Worm (Caenorhabditis elegans) whole organism, L4 larva: ENCODE data around the gene ZK1307.4.

ENCODE experiments used
- D1046.2 ChIP-seq: fragments of 200-800 bp; sonication (Bioruptor generic); IDR thresholded peaks from 2 replicates; pipeline ENCODE4 v1.3.6; 2022; ENCODE audit warnings: missing genetic modification characterization, missing compliant biosample characterization
- R02D3.7 ChIP-seq: fragments of 150-350 bp; sonication (generic microtip); optimal IDR thresholded peaks from 3 replicates; lab custom pipeline; 2014; ENCODE audit warnings: missing biosample characterization, missing genetic modification characterization
- T20F7.1 ChIP-seq: fragments of 200-800 bp; sonication (Bioruptor generic); optimal IDR thresholded peaks from 2 replicates; lab custom pipeline; 2018; ENCODE audit warnings: mild to moderate bottlenecking, missing genetic modification characterization, missing compliant biosample characterization
- T26A8.4 ChIP-seq: fragments of 200-800 bp; sonication (Bioruptor generic); IDR thresholded peaks from 2 replicates; pipeline ENCODE4 v1.3.6; 2022; ENCODE audit warnings: missing genetic modification characterization, missing compliant biosample characterization
- Y105C5A.15 ChIP-seq: fragments of 200-800 bp; sonication (Bioruptor generic); IDR thresholded peaks from 2 replicates; pipeline ENCODE4 v1.3.6; 2022; ENCODE audit warnings: missing genetic modification characterization, missing compliant biosample characterization
- ZK337.2 ChIP-seq: fragments of 200-800 bp; sonication (Bioruptor generic); IDR thresholded peaks from 2 replicates; pipeline ENCODE4 v1.3.6; 2022; ENCODE audit warnings: missing genetic modification reagents, missing genetic modification characterization, missing compliant biosample characterization
- aha-1 ChIP-seq: fragments of 150-350 bp; peaks from one replicate; lab custom pipeline; 2014; ENCODE audit warnings: missing biosample characterization, missing genetic modification characterization
- aly-2 ChIP-seq: sonication (generic microtip); optimal IDR thresholded peaks from 2 replicates; lab custom pipeline; 2018; ENCODE audit warnings: missing biosample characterization, missing genetic modification characterization
- ceh-28 ChIP-seq: fragments of 150-350 bp; optimal IDR thresholded peaks from 2 replicates; lab custom pipeline; 2014; ENCODE audit warnings: missing biosample characterization, missing genetic modification reagents, missing genetic modification characterization
- ceh-32 ChIP-seq: sonication (generic microtip); optimal IDR thresholded peaks from 2 replicates; lab custom pipeline; 2016; ENCODE audit warnings: mild to moderate bottlenecking, missing genetic modification characterization, missing compliant biosample characterization; ENCODE audit not compliant: poor library complexity
- ceh-44 ChIP-seq: fragments of 200-800 bp; sonication (Bioruptor generic); IDR thresholded peaks from 2 replicates; pipeline ENCODE4 v1.3.6; 2022; ENCODE audit warnings: missing genetic modification reagents, missing genetic modification characterization, missing compliant biosample characterization
- ceh-62 ChIP-seq: sonication (generic microtip); optimal IDR thresholded peaks from 2 replicates; lab custom pipeline; 2017; ENCODE audit warnings: missing biosample characterization, missing genetic modification characterization
- ces-1 ChIP-seq: fragments of 150-350 bp; sonication (generic microtip); optimal IDR thresholded peaks from 4 replicates; lab custom pipeline; 2014; ENCODE audit warnings: missing biosample characterization, missing genetic modification reagents, missing genetic modification characterization
- cey-2 ChIP-seq: sonication (generic microtip); optimal IDR thresholded peaks from 3 replicates; lab custom pipeline; 2017; ENCODE audit warnings: missing genetic modification characterization, mild to moderate bottlenecking, missing compliant biosample characterization, antibody characterized with exemption, borderline replicate concordance; ENCODE audit not compliant: insufficient read depth
- daf-12 ChIP-seq: fragments of 150-350 bp; optimal IDR thresholded peaks from 2 replicates; lab custom pipeline; 2014; ENCODE audit warnings: missing biosample characterization, missing genetic modification reagents, missing genetic modification characterization
- daf-16 ChIP-seq, 3 experiments: sonication (generic microtip); optimal IDR thresholded peaks; 2 replicates each; lab custom pipeline; 2016 to 2017; ENCODE audit warnings: missing genetic modification characterization in 3 of 3, missing genetic modification reagents in 3 of 3, mild to moderate bottlenecking in 2 of 3, missing compliant biosample characterization in 2 of 3, missing biosample characterization in 1 of 3, moderate library complexity in 1 of 3
- daf-19 ChIP-seq: fragments of 200-800 bp; sonication (Bioruptor generic); conservative IDR thresholded peaks from 2 replicates; pipeline ENCODE4 v1.3.6; 2022; ENCODE audit warnings: missing genetic modification characterization, missing compliant biosample characterization
- dmd-8 ChIP-seq: fragments of 200-800 bp; sonication (Bioruptor generic); IDR thresholded peaks from 2 replicates; pipeline ENCODE4 v1.3.6; 2022; ENCODE audit warnings: missing genetic modification characterization, missing compliant biosample characterization
- dpl-1 ChIP-seq: fragments of 150-350 bp; optimal IDR thresholded peaks from 2 replicates; lab custom pipeline; 2014; ENCODE audit warnings: missing biosample characterization, missing genetic modification reagents, missing genetic modification characterization
- egl-43 ChIP-seq: fragments of 200-800 bp; sonication (Bioruptor generic); IDR thresholded peaks from 2 replicates; pipeline ENCODE4 v1.3.6; 2022; ENCODE audit warnings: missing genetic modification reagents, missing genetic modification characterization, missing compliant biosample characterization
- gei-8 ChIP-seq: fragments of 200-800 bp; sonication (Bioruptor generic); optimal IDR thresholded peaks from 2 replicates; lab custom pipeline; 2018; ENCODE audit warnings: mild to moderate bottlenecking, missing genetic modification characterization, missing compliant biosample characterization
- hlh-11 ChIP-seq: fragments of 200-800 bp; sonication (Bioruptor generic); optimal IDR thresholded peaks from 2 replicates; lab custom pipeline; 2018; ENCODE audit warnings: mild to moderate bottlenecking, missing genetic modification characterization, missing compliant biosample characterization
- hlh-30 ChIP-seq: sonication (generic microtip); optimal IDR thresholded peaks from 2 replicates; lab custom pipeline; 2017; ENCODE audit warnings: antibody characterized with exemption, mild to moderate bottlenecking, missing genetic modification characterization, missing compliant biosample characterization; ENCODE audit not compliant: insufficient read depth
- lim-7 ChIP-seq: fragments of 200-800 bp; sonication (Bioruptor generic); IDR thresholded peaks from 2 replicates; pipeline ENCODE4 v1.3.6; 2022; ENCODE audit warnings: missing genetic modification characterization, missing compliant biosample characterization
- lin-1 ChIP-seq: fragments of 200-800 bp; sonication (Bioruptor generic); IDR thresholded peaks from 2 replicates; pipeline ENCODE4 v1.3.6; 2022; ENCODE audit warnings: missing genetic modification reagents, missing genetic modification characterization, missing compliant biosample characterization
- lin-13 ChIP-seq: fragments of 150-350 bp; optimal IDR thresholded peaks from 2 replicates; lab custom pipeline; 2014; ENCODE audit warnings: missing biosample characterization, missing genetic modification reagents, missing genetic modification characterization
- lin-29 ChIP-seq: fragments of 200-800 bp; sonication (Bioruptor generic); IDR thresholded peaks from 2 replicates; pipeline ENCODE4 v1.3.6; 2022; ENCODE audit warnings: missing genetic modification reagents, missing genetic modification characterization, missing compliant biosample characterization
- lin-39 ChIP-seq: fragments of 150-350 bp; optimal IDR thresholded peaks from 2 replicates; lab custom pipeline; 2014; ENCODE audit warnings: missing biosample characterization, missing genetic modification reagents, missing genetic modification characterization
- lsy-2 ChIP-seq, 2 experiments: fragments of 150-350 bp in 1 of 2; sonication (generic microtip) in 1 of 2; optimal IDR thresholded peaks; 2 replicates each; lab custom pipeline; 2014 to 2017; ENCODE audit warnings: missing biosample characterization in 2 of 2, missing genetic modification characterization in 2 of 2
- mep-1 ChIP-seq: fragments of 150-350 bp; sonication (generic microtip); optimal IDR thresholded peaks from 3 replicates; lab custom pipeline; 2014; ENCODE audit warnings: missing biosample characterization, missing genetic modification characterization
- mxl-3 ChIP-seq: fragments of 200-800 bp; sonication (Bioruptor generic); optimal IDR thresholded peaks from 2 replicates; lab custom pipeline; 2018; ENCODE audit warnings: mild to moderate bottlenecking, missing genetic modification characterization, missing compliant biosample characterization
- nhr-10 ChIP-seq: fragments of 150-350 bp; optimal IDR thresholded peaks from 2 replicates; lab custom pipeline; 2014; ENCODE audit warnings: missing biosample characterization, missing genetic modification characterization
- nhr-11 ChIP-seq: fragments of 150-350 bp; optimal IDR thresholded peaks from 2 replicates; lab custom pipeline; 2014; ENCODE audit warnings: missing biosample characterization, missing genetic modification characterization
- nhr-111 ChIP-seq: fragments of 200-800 bp; sonication (Bioruptor generic); optimal IDR thresholded peaks from 2 replicates; lab custom pipeline; 2018; ENCODE audit warnings: mild to moderate bottlenecking, missing genetic modification characterization, missing compliant biosample characterization
- nhr-237 ChIP-seq: sonication (generic microtip); optimal IDR thresholded peaks from 2 replicates; lab custom pipeline; 2017; ENCODE audit warnings: missing biosample characterization, missing genetic modification characterization
- nhr-6 ChIP-seq: fragments of 150-350 bp; optimal IDR thresholded peaks from 2 replicates; lab custom pipeline; 2014; ENCODE audit warnings: missing biosample characterization, missing genetic modification characterization
- nhr-76 ChIP-seq: fragments of 150-350 bp; optimal IDR thresholded peaks from 2 replicates; lab custom pipeline; 2014; ENCODE audit warnings: missing biosample characterization, missing genetic modification characterization
- pqm-1 ChIP-seq: sonication (generic microtip); optimal IDR thresholded peaks from 2 replicates; lab custom pipeline; 2017; ENCODE audit warnings: missing biosample characterization, missing genetic modification characterization
- sdz-12 ChIP-seq: fragments of 200-800 bp; sonication (Bioruptor generic); optimal IDR thresholded peaks from 2 replicates; lab custom pipeline; 2018; ENCODE audit warnings: mild to moderate bottlenecking, missing genetic modification characterization, missing compliant biosample characterization
- unc-130 ChIP-seq: sonication (generic microtip); optimal IDR thresholded peaks from 2 replicates; lab custom pipeline; 2016; ENCODE audit warnings: missing genetic modification reagents, missing genetic modification characterization, missing compliant biosample characterization
- unc-39 ChIP-seq: sonication (generic microtip); optimal IDR thresholded peaks from 2 replicates; lab custom pipeline; 2017; ENCODE audit warnings: missing biosample characterization, missing genetic modification characterization
- unc-62 ChIP-seq, 3 experiments: fragments of 150-350 bp in 1 of 3; sonication (generic microtip); optimal IDR thresholded peaks in 2 of 3; peaks in 1 of 3; 1 replicate in 1 of 3; 2 replicates in 2 of 3; lab custom pipeline; 2014 to 2017; ENCODE audit warnings: missing biosample characterization in 3 of 3, missing genetic modification characterization in 3 of 3, missing genetic modification reagents in 3 of 3, missing genotype in 1 of 3
- zag-1 ChIP-seq: fragments of 150-350 bp; optimal IDR thresholded peaks from 2 replicates; lab custom pipeline; 2014; ENCODE audit warnings: missing biosample characterization, missing genetic modification characterization
- zfp-2 ChIP-seq: sonication (generic microtip); optimal IDR thresholded peaks from 2 replicates; lab custom pipeline; 2016; ENCODE audit warnings: mild to moderate bottlenecking, missing genetic modification characterization, missing compliant biosample characterization
- zfp-3 ChIP-seq: fragments of 200-800 bp; sonication (Bioruptor generic); conservative IDR thresholded peaks from 2 replicates; pipeline ENCODE4 v1.3.6; 2022; ENCODE audit warnings: missing genetic modification reagents, missing genetic modification characterization, missing compliant biosample characterization
- zip-11 ChIP-seq: fragments of 200-800 bp; sonication (Bioruptor generic); IDR thresholded peaks from 2 replicates; pipeline ENCODE4 v1.3.6; 2022; ENCODE audit warnings: missing genetic modification characterization, missing compliant biosample characterization
- zip-2 ChIP-seq: fragments of 150-350 bp; optimal IDR thresholded peaks from 2 replicates; lab custom pipeline; 2014; ENCODE audit warnings: missing biosample characterization, missing genetic modification characterization
- ztf-7 ChIP-seq: fragments of 150-350 bp; optimal IDR thresholded peaks from 2 replicates; lab custom pipeline; 2014; ENCODE audit warnings: missing biosample characterization, missing genetic modification characterization

Gene ZK1307.4

DNA sequence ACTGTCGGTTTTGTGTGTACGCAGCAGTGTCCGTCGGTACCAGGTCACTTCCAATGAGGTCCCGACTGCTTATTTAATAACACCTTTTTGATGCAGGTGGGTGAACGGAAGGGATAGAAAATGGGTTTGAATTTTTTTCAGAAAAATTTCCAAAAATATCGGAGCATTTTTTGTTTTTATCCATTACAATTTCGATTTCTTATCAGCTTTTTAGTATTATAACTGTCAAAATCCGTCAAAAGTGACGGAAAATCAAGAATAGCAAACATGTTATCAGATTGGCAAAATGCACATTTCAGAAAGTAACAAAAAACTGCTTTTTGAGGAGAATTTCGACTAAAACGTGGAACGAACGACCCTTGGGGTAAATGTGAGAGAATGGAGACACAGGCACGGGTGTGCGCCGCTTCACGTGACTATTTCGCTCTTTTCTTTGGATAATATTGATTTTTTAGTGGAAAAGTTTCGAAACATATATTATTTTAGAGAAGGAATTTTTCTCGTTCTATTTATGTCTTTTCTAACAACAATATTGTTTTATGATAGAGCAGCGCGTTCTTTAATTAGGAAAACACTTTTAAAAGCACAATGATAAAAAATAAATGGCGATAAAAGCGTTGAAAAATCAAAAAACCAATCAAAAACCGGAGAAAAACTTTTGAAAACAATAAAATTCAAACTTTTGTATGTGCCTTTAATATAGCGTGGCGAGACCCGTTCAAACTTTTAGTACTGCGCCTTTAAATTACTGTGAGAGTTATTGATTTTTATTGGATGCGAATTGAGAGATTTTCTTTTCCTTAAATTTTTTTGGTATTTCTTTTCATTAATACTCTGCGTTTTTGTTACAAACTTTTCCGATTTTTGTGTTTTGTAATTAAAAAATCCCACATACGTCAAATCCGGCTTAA is 4.4 kb downstream of the ZK1307.4 start, which contains the start of gene sqv-8 (continued):
- TF ChIP-seq mep-1 (no peak), cey-2 (no peak), ceh-44 (GFP tag; lab: Robert Waterston, UW) (no peak), nhr-111 (GFP tag; lab: Kevin White, UChicago) (no peak), daf-19 (no peak), ceh-28 (tag; lab: Kevin White, UChicago) (peak; percentile 1)
- TF ChIP-seq, all 104 proteins: peak for 14

DNA sequence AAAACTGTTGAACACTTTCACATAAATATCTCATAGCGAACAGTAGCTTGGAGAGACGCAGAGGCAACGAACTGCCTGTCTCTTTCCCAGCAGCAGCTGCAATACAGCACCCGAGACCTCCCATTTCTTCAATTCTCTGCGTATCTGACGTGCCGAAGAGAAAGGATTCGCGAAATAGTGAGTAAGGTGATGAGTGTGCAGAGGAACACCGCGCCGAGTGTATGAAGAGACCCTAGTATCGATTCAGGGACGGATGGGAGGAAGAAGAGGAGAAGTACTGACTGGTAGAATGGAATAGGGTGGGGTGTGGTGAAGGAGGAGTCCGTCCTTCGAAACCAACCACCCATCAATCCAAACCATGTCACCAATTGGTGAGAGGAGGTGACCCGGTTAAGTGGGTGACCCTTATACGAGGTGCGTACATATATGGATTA is 5.5 kb downstream of the ZK1307.4 start:
- TF ChIP-seq D1046.2 (GFP tag; lab: Robert Waterston, UW) (no peak), gei-8 (GFP tag; lab: Kevin White, UChicago) (no peak), T20F7.1 (GFP tag; lab: Kevin White, UChicago) (peak; percentile 8), ztf-7 (tag; lab: Kevin White, UChicago) (peak; percentile 2), sdz-12 (GFP tag; lab: Kevin White, UChicago) (no peak), ceh-32 (tag; lab: Kevin White, UChicago) (no peak), dmd-8 (no peak), nhr-237 (no peak), nhr-76 (tag; lab: Kevin White, UChicago) (no peak), zfp-3 (GFP tag; lab: Robert Waterston, UW) (no peak), nhr-10 (tag; lab: Kevin White, UChicago) (no peak), aha-1 (tag; lab: Kevin White, UChicago) (no peak), lin-13 (GFP tag; lab: Kevin White, UChicago) (no peak), nhr-6 (tag; lab: Kevin White, UChicago) (peak; percentile 45), daf-12 (tag; lab: Kevin White, UChicago) (no peak), zip-2 (tag; lab: Kevin White, UChicago) (no peak), lin-29 (no peak), ZK337.2 (GFP tag; lab: Robert Waterston, UW) (no peak), T26A8.4 (GFP tag; lab: Robert Waterston, UW) (no peak; the same call in 1 of the 2 replicates), lsy-2 (tag; optimal IDR thresholded peaks at IDR 0.05; lab: Kevin White, UChicago) (peak; percentile 62 to 70), egl-43 (GFP tag; lab: Robert Waterston, UW) (peak; percentile 62), hlh-30 (tag; lab: Kevin White, UChicago) (peak; percentile 87), mxl-3 (GFP tag; lab: Kevin White, UChicago) (peak; percentile 86), R02D3.7 (no peak), dpl-1 (peak; percentile 14), zag-1 (tag; lab: Kevin White, UChicago) (no peak), hlh-11 (peak; percentile 93), ces-1 (GFP tag; lab: Kevin White, UChicago) (no peak), unc-130 (GFP tag; lab: Kevin White, UChicago) (no peak), cey-2 (no peak), lin-1 (GFP tag; lab: Robert Waterston, UW) (no peak), Y105C5A.15 (GFP tag; lab: Robert Waterston, UW) (no peak), daf-16 (GFP tag; optimal IDR thresholded peaks at IDR 0.05; lab: Kevin White, UChicago) (no peak), daf-16 (tag; optimal IDR thresholded peaks at IDR 0.05; lab: Kevin White, UChicago) (peak; percentile 46), zip-11 (GFP tag; lab: Robert Waterston, UW) (no peak), ceh-62 (tag; lab: Kevin White, UChicago) (no peak), lim-7 (GFP tag; lab: Robert Waterston, UW) (peak; percentile 39; the same call in 1 of the 2 replicates), unc-62 (GFP tag; optimal IDR thresholded peaks at IDR 0.05 in 1 of 2; lab: Kevin White, UChicago) (peak in 1 of 2 experiments; percentile 99), unc-62 (tag; optimal IDR thresholded peaks at IDR 0.05; lab: Kevin White, UChicago) (no peak), daf-19 (no peak), aly-2 (tag; lab: Kevin White, UChicago) (no peak), zfp-2 (tag; lab: Kevin White, UChicago) (no peak), lin-39 (no peak), unc-39 (tag; lab: Kevin White, UChicago) (no peak), pqm-1 (tag; lab: Kevin White, UChicago) (no peak), nhr-11 (peak; percentile 94)
